Worm (Caenorhabditis elegans): Measurements from ENCODE around the gene Y32H12A.1.

Gene Y32H12A.1

DNA sequence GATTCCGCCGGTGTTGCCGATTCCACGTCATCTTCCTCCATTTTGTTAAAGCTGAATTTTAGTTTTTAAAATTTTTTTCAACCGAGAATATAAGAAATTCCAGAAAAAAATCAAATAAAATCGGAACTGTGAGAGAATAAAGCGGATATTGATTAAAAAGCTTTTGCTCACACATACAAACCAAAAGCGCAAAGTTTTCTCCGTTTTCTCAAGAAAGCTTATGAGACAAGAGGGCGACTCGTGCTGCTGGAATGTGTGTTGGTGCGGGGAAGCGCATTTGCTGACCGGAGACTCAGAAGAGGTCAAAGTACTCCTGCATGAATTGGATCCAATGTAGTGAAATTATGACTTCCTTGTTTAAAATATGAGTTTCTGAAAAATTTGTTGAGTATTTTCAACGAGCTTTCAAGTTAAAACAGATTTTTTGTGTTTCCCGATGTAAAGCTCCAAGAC, 17.9 kb downstream of the Y32H12A.1 start, which contains the start of gene paqr-2 (continued):
- TF ChIP-seq lin-39 (tag; optimal IDR thresholded peaks at IDR 0.05): no peak
- TF ChIP-seq mep-1 (tag; optimal IDR thresholded peaks at IDR 0.05): peak; percentile 35
- TF ChIP-seq nhr-41 (GFP tag; IDR thresholded peaks at IDR 0.05): no peak
- TF ChIP-seq aly-2 (tag; optimal IDR thresholded peaks at IDR 0.05): no peak
- no peak for TF ChIP-seq madf-9 (GFP tag; conservative IDR thresholded peaks at IDR 0.05)
- TF ChIP-seq mes-2 (tag; optimal IDR thresholded peaks at IDR 0.05; ENCODE audit: poor library complexity, severe bottlenecking): peak; percentile 53
- no peak for TF ChIP-seq saeg-2 (GFP tag; IDR thresholded peaks at IDR 0.05)
- no peak for TF ChIP-seq nhr-77 (tag; optimal IDR thresholded peaks at IDR 0.05)
- TF ChIP-seq dmd-8 (GFP tag; IDR thresholded peaks at IDR 0.05): no peak
- peak; percentile 41 for TF ChIP-seq mxl-3 (GFP tag; optimal IDR thresholded peaks at IDR 0.05)
- no peak for TF ChIP-seq arid-1 (GFP tag; conservative IDR thresholded peaks at IDR 0.05)
- TF ChIP-seq dpl-1 (GFP tag; optimal IDR thresholded peaks at IDR 0.05): peak; percentile 27
- no peak for TF ChIP-seq jun-1 (tag; optimal IDR thresholded peaks at IDR 0.05)
- no peak for TF ChIP-seq nhr-6 (tag; optimal IDR thresholded peaks at IDR 0.05)
- no peak for TF ChIP-seq nhr-25 (tag; optimal IDR thresholded peaks at IDR 0.05; ENCODE audit: borderline replicate concordance, insufficient read depth)
- TF ChIP-seq gei-8 (GFP tag; optimal IDR thresholded peaks at IDR 0.05): no peak
- TF ChIP-seq dmd-9 (GFP tag; IDR thresholded peaks at IDR 0.05): no peak
- TF ChIP-seq zip-11 (GFP tag; IDR thresholded peaks at IDR 0.05): no peak
- TF ChIP-seq T26A8.4 (GFP tag; IDR thresholded peaks at IDR 0.05): no peak
- no peak for TF ChIP-seq nhr-48 (tag; optimal IDR thresholded peaks at IDR 0.05)
- no peak for TF ChIP-seq sdz-12 (GFP tag; optimal IDR thresholded peaks at IDR 0.05)
- peak in 1 of 2 experiments; percentile 32 for TF ChIP-seq lsy-2 (tag; optimal IDR thresholded peaks at IDR 0.05)

DNA sequence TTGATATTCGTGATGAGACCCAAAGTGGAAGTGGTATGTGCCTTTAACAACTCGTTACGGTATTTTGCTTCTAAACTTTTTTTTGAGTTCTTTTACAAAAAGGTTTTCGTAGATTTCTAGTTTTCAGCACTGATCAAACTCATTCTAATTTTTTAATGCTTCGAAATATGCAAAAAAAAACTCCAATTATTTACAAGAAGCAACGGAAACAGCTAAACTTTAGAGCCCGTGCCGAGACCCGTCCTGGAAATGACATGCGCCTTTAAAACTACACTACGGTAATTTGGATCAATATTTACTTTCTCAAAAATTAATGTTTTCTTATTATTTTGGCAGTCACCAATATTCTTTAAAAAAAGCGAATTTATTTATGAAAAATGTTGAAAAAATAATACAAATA, 18.5 kb downstream of the Y32H12A.1 start:
- TF ChIP-seq egl-27 (tag; optimal IDR thresholded peaks at IDR 0.05) (no peak), lsy-2 (tag; optimal IDR thresholded peaks at IDR 0.05) (peak in 1 of 2 experiments; percentile 10), mxl-2 (GFP tag; conservative IDR thresholded peaks at IDR 0.05) (no peak), rbr-2 (tag; optimal IDR thresholded peaks at IDR 0.05) (no peak), duxl-1 (tag; optimal IDR thresholded peaks at IDR 0.05; ENCODE audit: poor library complexity) (no peak), zfp-2 (tag; optimal IDR thresholded peaks at IDR 0.05) (no peak), mxl-3 (GFP tag; optimal IDR thresholded peaks at IDR 0.05) (no peak), lin-13 (GFP tag; optimal IDR thresholded peaks at IDR 0.05) (no peak), Y48G9A.11 (GFP tag; IDR thresholded peaks at IDR 0.05) (0 out of 2 replicates have a peak, but pooled peaks have one; percentile 10), mes-2 (tag; optimal IDR thresholded peaks at IDR 0.05; ENCODE audit: poor library complexity, severe bottlenecking) (no peak), snpc-1.2 (GFP tag; IDR thresholded peaks at IDR 0.05) (0 out of 2 replicates have a peak, but pooled peaks have one; percentile 40), cey-2 (tag; optimal IDR thresholded peaks at IDR 0.05; ENCODE audit: borderline replicate concordance, insufficient read depth) (no peak), aha-1 (tag) (no peak), mdl-1 (tag; optimal IDR thresholded peaks at IDR 0.05) (no peak), unc-62 (GFP tag; optimal IDR thresholded peaks at IDR 0.05 in 1 of 2) (no peak), unc-62 (tag; optimal IDR thresholded peaks at IDR 0.05) (no peak), ztf-7 (tag; optimal IDR thresholded peaks at IDR 0.05) (no peak), madf-5 (GFP tag; IDR thresholded peaks at IDR 0.05) (no peak), dpl-1 (GFP tag; optimal IDR thresholded peaks at IDR 0.05) (no peak), aly-2 (tag; optimal IDR thresholded peaks at IDR 0.05) (no peak), spr-1 (tag; optimal IDR thresholded peaks at IDR 0.05) (no peak), F44E2.7 (GFP tag; IDR thresholded peaks at IDR 0.05) (no peak), nhr-11 (tag; optimal IDR thresholded peaks at IDR 0.05) (no peak), spr-3 (GFP tag; optimal IDR thresholded peaks at IDR 0.05) (no peak), fkh-10 (GFP tag; optimal IDR thresholded peaks at IDR 0.05) (no peak), egl-43 (GFP tag; IDR thresholded peaks at IDR 0.05) (no peak), nhr-48 (tag; optimal IDR thresholded peaks at IDR 0.05) (no peak), zag-1 (tag; optimal IDR thresholded peaks at IDR 0.05) (no peak), Y5F2A.4 (GFP tag; optimal IDR thresholded peaks at IDR 0.05) (no peak), nhr-111 (GFP tag; optimal IDR thresholded peaks at IDR 0.05) (no peak), F49E8.2 (tag; optimal IDR thresholded peaks at IDR 0.05; ENCODE audit: borderline replicate concordance) (peak; percentile 73), unc-39 (tag; optimal IDR thresholded peaks at IDR 0.05) (no peak), gei-8 (GFP tag; optimal IDR thresholded peaks at IDR 0.05) (no peak)

Measured in whole organism, L4 larva.